Fruit fly (Drosophila melanogaster): ENCODE results near the gene CG18418.

CG18418 gene

dm6 chr3L:4698032-4698431 lies 8.2 kb upstream of the CG18418 start:
- no peak for TF ChIP-seq CG12768 (GFP tag; optimal IDR thresholded peaks at IDR 0.05)
- TF ChIP-seq CG1620 (GFP tag; optimal IDR thresholded peaks at IDR 0.05) = no peak
- TF ChIP-seq kay (GFP tag; ENCODE audit: borderline replicate concordance) = no peak
- no peak for TF ChIP-seq ovo (GFP tag; optimal IDR thresholded peaks at IDR 0.05)
- TF ChIP-seq cic (GFP tag; optimal IDR thresholded peaks at IDR 0.05) = no peak
- TF ChIP-seq CG7045 (GFP tag; optimal IDR thresholded peaks at IDR 0.05) = peak; percentile 46
- TF ChIP-seq Clk (GFP tag; optimal IDR thresholded peaks at IDR 0.05) = no peak
- no peak for TF ChIP-seq bab1 (GFP tag; optimal IDR thresholded peaks at IDR 0.05)
- no peak for TF ChIP-seq CG11617 (GFP tag; optimal IDR thresholded peaks at IDR 0.05)
- TF ChIP-seq CG14711 (tag; optimal IDR thresholded peaks at IDR 0.05) = no peak
- TF ChIP-seq CG33017 (tag; optimal IDR thresholded peaks at IDR 0.05) = no peak
- no peak for TF ChIP-seq Mnt (GFP tag; optimal IDR thresholded peaks at IDR 0.05)
- no peak for TF ChIP-seq pad (GFP tag; optimal IDR thresholded peaks at IDR 0.05)
- peak; percentile 38 for TF ChIP-seq CG5204 (GFP tag; optimal IDR thresholded peaks at IDR 0.05)
- no peak for TF ChIP-seq Hr96 (GFP tag; optimal IDR thresholded peaks at IDR 0.05)

dm6 chr3L:4697301-4697700 lies 7.4 kb upstream of the CG18418 start, which contains the start of gene CG13713:
CG13713 (plus strand) TSS chr3L:4697601.
- TF ChIP-seq ovo (GFP tag; optimal IDR thresholded peaks at IDR 0.05) (no peak), CG33017 (tag; optimal IDR thresholded peaks at IDR 0.05) (no peak), cic (GFP tag; optimal IDR thresholded peaks at IDR 0.05) (no peak), Clk (GFP tag; optimal IDR thresholded peaks at IDR 0.05) (no peak), tj (GFP tag; optimal IDR thresholded peaks at IDR 0.05) (no peak), CG7101 (tag; optimal IDR thresholded peaks at IDR 0.05) (no peak), CG1620 (GFP tag; optimal IDR thresholded peaks at IDR 0.05) (no peak), CG14711 (tag; optimal IDR thresholded peaks at IDR 0.05) (no peak), CG11617 (GFP tag; optimal IDR thresholded peaks at IDR 0.05) (no peak), CG7045 (GFP tag; optimal IDR thresholded peaks at IDR 0.05) (no peak), cnc (optimal IDR thresholded peaks at IDR 0.05) (no peak), kay (GFP tag; ENCODE audit: borderline replicate concordance) (no peak), toe (GFP tag; optimal IDR thresholded peaks at IDR 0.05) (no peak), CG5204 (GFP tag; optimal IDR thresholded peaks at IDR 0.05) (no peak), CG12768 (GFP tag; optimal IDR thresholded peaks at IDR 0.05) (no peak), Mnt (GFP tag; optimal IDR thresholded peaks at IDR 0.05) (no peak)

dm6 chr3L:4696380-4696779 lies 6.5 kb upstream of the CG18418 start:
- TF ChIP-seq pad (GFP tag; optimal IDR thresholded peaks at IDR 0.05) = no peak
- no peak for TF ChIP-seq Crg-1 (GFP tag; optimal IDR thresholded peaks at IDR 0.05)
- TF ChIP-seq bab1 (GFP tag; optimal IDR thresholded peaks at IDR 0.05) = no peak
- TF ChIP-seq CG33017 (tag; optimal IDR thresholded peaks at IDR 0.05) = no peak
- TF ChIP-seq kay (GFP tag; ENCODE audit: borderline replicate concordance) = no peak
- TF ChIP-seq Hr96 (GFP tag; optimal IDR thresholded peaks at IDR 0.05) = no peak
- no peak for TF ChIP-seq CG5204 (GFP tag; optimal IDR thresholded peaks at IDR 0.05)
- no peak for TF ChIP-seq cic (GFP tag; optimal IDR thresholded peaks at IDR 0.05)
- TF ChIP-seq CG14711 (tag; optimal IDR thresholded peaks at IDR 0.05) = no peak
- no peak for TF ChIP-seq CG7045 (GFP tag; optimal IDR thresholded peaks at IDR 0.05)
- TF ChIP-seq cnc (optimal IDR thresholded peaks at IDR 0.05) = no peak
- no peak for TF ChIP-seq CG7101 (tag; optimal IDR thresholded peaks at IDR 0.05)
- no peak for TF ChIP-seq ovo (GFP tag; optimal IDR thresholded peaks at IDR 0.05)
- no peak for TF ChIP-seq CG11617 (GFP tag; optimal IDR thresholded peaks at IDR 0.05)

dm6 chr3L:4694823-4695222 lies 5.0 kb upstream of the CG18418 start, which contains the start of gene CG15876:
CG15876 (minus strand) TSS chr3L:4694845.
- TF ChIP-seq CG33017 (tag; optimal IDR thresholded peaks at IDR 0.05) (no peak), Hr96 (GFP tag; optimal IDR thresholded peaks at IDR 0.05) (no peak), Mnt (GFP tag; optimal IDR thresholded peaks at IDR 0.05) (no peak), tj (GFP tag; optimal IDR thresholded peaks at IDR 0.05) (no peak), CG11617 (GFP tag; optimal IDR thresholded peaks at IDR 0.05) (no peak), CG5204 (GFP tag; optimal IDR thresholded peaks at IDR 0.05) (no peak), CG12768 (GFP tag; optimal IDR thresholded peaks at IDR 0.05) (no peak)

- peak; percentile 55 for TF ChIP-seq tj (GFP tag; optimal IDR thresholded peaks at IDR 0.05)
- no peak for TF ChIP-seq CG7045 (GFP tag; optimal IDR thresholded peaks at IDR 0.05)
- no peak for TF ChIP-seq CG14711 (tag; optimal IDR thresholded peaks at IDR 0.05)
- no peak for TF ChIP-seq CG1620 (GFP tag; optimal IDR thresholded peaks at IDR 0.05)
- peak; percentile 13 for TF ChIP-seq ovo (GFP tag; optimal IDR thresholded peaks at IDR 0.05)
- no peak for TF ChIP-seq Mnt (GFP tag; optimal IDR thresholded peaks at IDR 0.05)
- TF ChIP-seq CG11617 (GFP tag; optimal IDR thresholded peaks at IDR 0.05) = no peak
- TF ChIP-seq Hr96 (GFP tag; optimal IDR thresholded peaks at IDR 0.05) = no peak
- TF ChIP-seq CG33017 (tag; optimal IDR thresholded peaks at IDR 0.05) = no peak
- no peak for TF ChIP-seq Crg-1 (GFP tag; optimal IDR thresholded peaks at IDR 0.05)
- no peak for TF ChIP-seq CG7101 (tag; optimal IDR thresholded peaks at IDR 0.05)
Observed at dm6 chr3L:4692177-4693134, 2.6 kb upstream of the CG18418 start, which contains the start of gene RhoGEF64C. RhoGEF64C (plus strand) TSS chr3L:4692783.

- no peak for TF ChIP-seq CG33017 (tag; optimal IDR thresholded peaks at IDR 0.05)
- TF ChIP-seq Hr96 (GFP tag; optimal IDR thresholded peaks at IDR 0.05) = no peak
- TF ChIP-seq CG11617 (GFP tag; optimal IDR thresholded peaks at IDR 0.05) = no peak
- TF ChIP-seq CG1620 (GFP tag; optimal IDR thresholded peaks at IDR 0.05) = no peak
- TF ChIP-seq toe (GFP tag; optimal IDR thresholded peaks at IDR 0.05) = no peak
- no peak for TF ChIP-seq ovo (GFP tag; optimal IDR thresholded peaks at IDR 0.05)
- TF ChIP-seq CG12768 (GFP tag; optimal IDR thresholded peaks at IDR 0.05) = no peak
- TF ChIP-seq CG14711 (tag; optimal IDR thresholded peaks at IDR 0.05) = no peak
- TF ChIP-seq cic (GFP tag; optimal IDR thresholded peaks at IDR 0.05) = no peak
- no peak for TF ChIP-seq Clk (GFP tag; optimal IDR thresholded peaks at IDR 0.05)
- TF ChIP-seq cnc (optimal IDR thresholded peaks at IDR 0.05) = no peak
- TF ChIP-seq bab1 (GFP tag; optimal IDR thresholded peaks at IDR 0.05) = no peak
- TF ChIP-seq tj (GFP tag; optimal IDR thresholded peaks at IDR 0.05) = no peak
Observed at dm6 chr3L:4691775-4692174, 1.9 kb upstream of the CG18418 start.

Data from whole organism, adult.